Worm (Caenorhabditis elegans) whole organism, mixed stage, embryonic: ENCODE data around the gene C25E10.7.

ENCODE experiments used
- M03D4.4 ChIP-seq: sonication (generic microtip); optimal IDR thresholded peaks from 2 replicates; lab custom pipeline; 2017; ENCODE audit warnings: mild to moderate bottlenecking, missing genetic modification characterization, missing compliant biosample characterization
- bed-3 ChIP-seq: fragments of 200-800 bp; sonication (Bioruptor generic); optimal IDR thresholded peaks from 3 replicates; lab custom pipeline; 2018; ENCODE audit warnings: mild to moderate bottlenecking, missing genetic modification characterization, moderate library complexity, missing compliant biosample characterization
- blmp-1 ChIP-seq: fragments of 150-350 bp; optimal IDR thresholded peaks from 2 replicates; lab custom pipeline; 2014; ENCODE audit warnings: missing biosample characterization, missing genetic modification characterization
- ceh-39 ChIP-seq: fragments of 150-350 bp; optimal IDR thresholded peaks from 2 replicates; lab custom pipeline; 2014; ENCODE audit warnings: missing biosample characterization, missing genetic modification characterization
- ceh-43 ChIP-seq: fragments of 200-800 bp; sonication (Bioruptor generic); optimal IDR thresholded peaks from 2 replicates; lab custom pipeline; 2018; ENCODE audit warnings: mild to moderate bottlenecking, missing genetic modification characterization, moderate library complexity, missing compliant biosample characterization
- ceh-83 ChIP-seq: fragments of 200-800 bp; sonication (Bioruptor generic); optimal IDR thresholded peaks from 2 replicates; lab custom pipeline; 2018; ENCODE audit warnings: mild to moderate bottlenecking, missing genetic modification characterization, missing compliant biosample characterization
- ces-1 ChIP-seq: fragments of 150-350 bp; optimal IDR thresholded peaks from 2 replicates; lab custom pipeline; 2014; ENCODE audit warnings: missing biosample characterization, missing genetic modification reagents, missing genetic modification characterization
- cnd-1 ChIP-seq: fragments of 200-800 bp; sonication (Bioruptor generic); optimal IDR thresholded peaks from 2 replicates; lab custom pipeline; 2018; ENCODE audit warnings: mild to moderate bottlenecking, missing genetic modification characterization, missing compliant biosample characterization
- drap-1 ChIP-seq: fragments of 200-800 bp; sonication (Bioruptor generic); optimal IDR thresholded peaks from 3 replicates; lab custom pipeline; 2018; ENCODE audit warnings: mild to moderate bottlenecking, missing genetic modification characterization, missing compliant biosample characterization
- elt-1 ChIP-seq: sonication (generic microtip); optimal IDR thresholded peaks from 2 replicates; lab custom pipeline; 2017; ENCODE audit warnings: missing genetic modification characterization, mild to moderate bottlenecking, missing compliant biosample characterization, antibody characterized with exemption, moderate library complexity, borderline replicate concordance; ENCODE audit not compliant: insufficient read depth
- elt-3 ChIP-seq: fragments of 150-350 bp; optimal IDR thresholded peaks from 2 replicates; lab custom pipeline; 2014; ENCODE audit warnings: missing biosample characterization, missing genetic modification characterization
- flh-1 ChIP-seq: fragments of 200-800 bp; sonication (Bioruptor generic); optimal IDR thresholded peaks from 2 replicates; lab custom pipeline; 2018; ENCODE audit warnings: mild to moderate bottlenecking, missing genetic modification characterization, moderate library complexity, missing compliant biosample characterization
- ham-2 ChIP-seq: fragments of 200-800 bp; sonication (Bioruptor generic); optimal IDR thresholded peaks from 2 replicates; lab custom pipeline; 2018; ENCODE audit warnings: mild to moderate bottlenecking, missing genetic modification characterization, missing compliant biosample characterization
- hlh-1 ChIP-seq: fragments of 150-350 bp; optimal IDR thresholded peaks from 2 replicates; lab custom pipeline; 2014; ENCODE audit warnings: missing biosample characterization, missing genetic modification reagents, missing genetic modification characterization
- lin-13 ChIP-seq: fragments of 150-350 bp; optimal IDR thresholded peaks from 2 replicates; lab custom pipeline; 2014; ENCODE audit warnings: missing biosample characterization, missing genetic modification characterization
- lin-32 ChIP-seq: fragments of 200-800 bp; sonication (Bioruptor generic); optimal IDR thresholded peaks from 2 replicates; lab custom pipeline; 2018; ENCODE audit warnings: mild to moderate bottlenecking, missing genetic modification characterization, missing compliant biosample characterization
- lsy-2 ChIP-seq: fragments of 150-350 bp; optimal IDR thresholded peaks from 2 replicates; lab custom pipeline; 2014; ENCODE audit warnings: missing biosample characterization, missing genetic modification characterization
- mab-5 ChIP-seq: fragments of 150-350 bp; optimal IDR thresholded peaks from 2 replicates; lab custom pipeline; 2014; ENCODE audit warnings: missing biosample characterization, missing genetic modification characterization
- mep-1 ChIP-seq: fragments of 150-350 bp; optimal IDR thresholded peaks from 2 replicates; lab custom pipeline; 2017; ENCODE audit warnings: missing biosample characterization, missing genetic modification reagents, missing genetic modification characterization, inconsistent platforms
- mls-2 ChIP-seq: sonication (generic microtip); optimal IDR thresholded peaks from 2 replicates; lab custom pipeline; 2016; ENCODE audit warnings: mild to moderate bottlenecking, missing genetic modification characterization, moderate library complexity, missing compliant biosample characterization
- nhr-12 ChIP-seq: fragments of 150-350 bp; optimal IDR thresholded peaks from 2 replicates; lab custom pipeline; 2014; ENCODE audit warnings: missing biosample characterization, missing genetic modification characterization
- nhr-2 ChIP-seq: fragments of 150-350 bp; optimal IDR thresholded peaks from 2 replicates; lab custom pipeline; 2014; ENCODE audit warnings: missing biosample characterization, missing genetic modification characterization
- nhr-237 ChIP-seq: fragments of 150-350 bp; optimal IDR thresholded peaks from 2 replicates; lab custom pipeline; 2014; ENCODE audit warnings: missing biosample characterization, missing genetic modification characterization
- nhr-76 ChIP-seq: sonication (generic microtip); optimal IDR thresholded peaks from 2 replicates; lab custom pipeline; 2017; ENCODE audit warnings: missing biosample characterization, missing genetic modification characterization
- pha-4 ChIP-seq: fragments of 150-350 bp; optimal IDR thresholded peaks from 2 replicates; lab custom pipeline; 2018; ENCODE audit warnings: missing biosample characterization, missing genetic modification reagents, missing genetic modification characterization
- snpc-4 ChIP-seq: fragments of 150-350 bp; optimal IDR thresholded peaks from 2 replicates; lab custom pipeline; 2014; ENCODE audit warnings: missing biosample characterization, missing genetic modification characterization
- tbx-8 ChIP-seq: fragments of 200-800 bp; sonication (Bioruptor generic); optimal IDR thresholded peaks from 2 replicates; lab custom pipeline; 2018; ENCODE audit warnings: mild to moderate bottlenecking, missing genetic modification characterization, moderate library complexity, missing compliant biosample characterization
- unc-120 ChIP-seq: sonication (generic microtip); optimal IDR thresholded peaks from 2 replicates; lab custom pipeline; 2017; ENCODE audit warnings: missing genetic modification characterization, missing compliant biosample characterization; ENCODE audit not compliant: poor library complexity, severe bottlenecking
- unc-39 ChIP-seq: fragments of 150-350 bp; optimal IDR thresholded peaks from 2 replicates; lab custom pipeline; 2014; ENCODE audit warnings: missing biosample characterization, missing genetic modification characterization
- unc-62 ChIP-seq: fragments of 150-350 bp; optimal IDR thresholded peaks from 2 replicates; lab custom pipeline; 2014; ENCODE audit warnings: missing biosample characterization, missing genetic modification reagents, missing genetic modification characterization
- zip-8 ChIP-seq: fragments of 150-350 bp; optimal IDR thresholded peaks from 2 replicates; lab custom pipeline; 2014; ENCODE audit warnings: missing biosample characterization, missing genetic modification characterization
- ztf-11 ChIP-seq: fragments of 150-350 bp; optimal IDR thresholded peaks from 2 replicates; lab custom pipeline; 2014; ENCODE audit warnings: missing biosample characterization, missing genetic modification characterization

The C25E10.7 gene

DNA sequence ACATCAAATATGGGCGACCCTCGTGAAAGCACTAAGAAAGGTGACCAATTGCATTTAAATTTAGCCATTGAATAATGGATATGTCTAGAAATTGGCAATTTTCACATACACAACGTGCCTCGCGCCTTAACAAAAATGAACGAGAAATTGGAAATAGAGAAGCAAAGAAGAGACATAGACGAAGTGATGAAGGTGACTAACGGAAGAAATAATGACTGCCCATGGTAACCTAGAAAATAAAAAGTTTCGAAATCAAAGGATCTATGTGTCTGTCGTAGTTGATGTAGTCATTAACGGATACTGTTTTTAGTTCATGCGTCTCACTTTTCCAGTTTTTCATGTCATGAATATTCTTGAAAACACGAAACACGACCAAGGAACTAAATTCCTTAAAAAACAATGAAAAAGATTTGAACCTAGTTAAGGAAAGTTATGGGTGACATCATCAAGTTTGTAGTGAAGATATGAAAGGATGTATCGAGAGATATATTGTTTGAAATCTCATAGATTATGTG lies 27.1 kb upstream of the C25E10.7 start:
- TF ChIP-seq mls-2 (tag; lab: Kevin White, UChicago) (no peak), mab-5 (no peak), lsy-2 (tag; lab: Kevin White, UChicago) (no peak), nhr-237 (tag; lab: Kevin White, UChicago) (no peak), nhr-76 (tag; lab: Kevin White, UChicago) (no peak), elt-3 (no peak), pha-4 (no peak), ceh-43 (GFP tag; lab: Kevin White, UChicago) (no peak)
- TF ChIP-seq, all 35 proteins: peak for 0

DNA sequence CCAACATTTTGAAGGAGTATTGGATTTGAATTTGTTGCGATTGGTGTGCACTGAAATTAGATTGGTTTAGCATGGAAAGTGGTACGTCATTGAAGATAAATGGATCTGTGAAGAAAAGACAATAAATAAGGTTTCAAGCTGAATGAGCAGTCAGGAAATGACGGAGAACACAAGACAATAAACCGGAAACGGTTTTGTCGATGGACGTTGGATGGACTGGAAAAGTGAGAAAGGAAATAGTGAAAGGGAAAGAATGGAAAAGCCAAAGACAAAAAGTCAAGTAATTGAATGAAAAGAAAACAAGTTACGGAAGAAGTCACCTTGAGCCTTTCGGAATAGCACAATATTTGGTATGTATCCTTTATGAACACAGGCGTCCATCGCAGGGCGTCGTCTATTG lies 25.3 kb upstream of the C25E10.7 start, which contains the start of gene T27E4.7:
Gene T27E4.7, minus strand, starts transcription at position 50 of the 400 bp plus-strand sequence.
- TF ChIP-seq tbx-8 (GFP tag; lab: Kevin White, UChicago): no peak
- no peak for TF ChIP-seq ces-1
- no peak for TF ChIP-seq mep-1 (tag; lab: Kevin White, UChicago)
- no peak for TF ChIP-seq blmp-1 (tag; lab: Kevin White, UChicago)
- no peak for TF ChIP-seq ztf-11 (tag; lab: Kevin White, UChicago)
- no peak for TF ChIP-seq mls-2 (tag; lab: Kevin White, UChicago)
- no peak for TF ChIP-seq nhr-12 (tag; lab: Kevin White, UChicago)
- TF ChIP-seq lin-32 (GFP tag; lab: Kevin White, UChicago): no peak
- TF ChIP-seq lin-13 (tag; lab: Kevin White, UChicago): no peak
- no peak for TF ChIP-seq ceh-39 (tag; lab: Kevin White, UChicago)
- no peak for TF ChIP-seq bed-3 (GFP tag; lab: Kevin White, UChicago)
- no peak for TF ChIP-seq nhr-2 (tag; lab: Kevin White, UChicago)
- no peak for TF ChIP-seq ceh-83 (GFP tag; lab: Kevin White, UChicago)

DNA sequence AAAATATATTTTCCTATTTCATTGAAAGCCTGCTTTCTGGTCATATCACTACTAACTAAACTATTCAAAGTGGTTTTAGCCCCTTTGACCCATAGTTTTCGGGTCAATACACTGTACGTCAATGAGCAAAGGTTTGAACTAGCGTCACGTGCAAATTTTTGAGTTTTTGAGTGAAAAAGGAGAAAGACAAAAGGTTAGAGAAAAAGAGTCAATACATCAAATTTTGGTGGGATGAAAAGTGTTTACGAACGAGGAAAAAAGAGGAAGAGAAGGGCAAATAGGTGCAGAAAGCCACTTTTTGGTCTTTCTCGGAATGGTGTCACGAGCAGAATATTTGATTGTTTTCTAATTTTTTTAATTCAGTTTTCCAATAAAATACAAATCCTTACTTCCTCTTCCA lies 24.8 kb upstream of the C25E10.7 start:
- TF ChIP-seq bed-3 (GFP tag; lab: Kevin White, UChicago): no peak
- TF ChIP-seq nhr-237 (tag; lab: Kevin White, UChicago): no peak
- TF ChIP-seq ceh-83 (GFP tag; lab: Kevin White, UChicago): no peak
- no peak for TF ChIP-seq lin-13 (tag; lab: Kevin White, UChicago)
- TF ChIP-seq drap-1 (GFP tag; lab: Kevin White, UChicago): no peak
- no peak for TF ChIP-seq hlh-1 (tag; lab: Kevin White, UChicago)
- no peak for TF ChIP-seq elt-1
- TF ChIP-seq mab-5: no peak
- no peak for TF ChIP-seq nhr-76 (tag; lab: Kevin White, UChicago)
- no peak for TF ChIP-seq M03D4.4
- no peak for TF ChIP-seq cnd-1
- no peak for TF ChIP-seq snpc-4 (tag; lab: Kevin White, UChicago)
- TF ChIP-seq ham-2 (GFP tag; lab: Kevin White, UChicago): no peak

DNA sequence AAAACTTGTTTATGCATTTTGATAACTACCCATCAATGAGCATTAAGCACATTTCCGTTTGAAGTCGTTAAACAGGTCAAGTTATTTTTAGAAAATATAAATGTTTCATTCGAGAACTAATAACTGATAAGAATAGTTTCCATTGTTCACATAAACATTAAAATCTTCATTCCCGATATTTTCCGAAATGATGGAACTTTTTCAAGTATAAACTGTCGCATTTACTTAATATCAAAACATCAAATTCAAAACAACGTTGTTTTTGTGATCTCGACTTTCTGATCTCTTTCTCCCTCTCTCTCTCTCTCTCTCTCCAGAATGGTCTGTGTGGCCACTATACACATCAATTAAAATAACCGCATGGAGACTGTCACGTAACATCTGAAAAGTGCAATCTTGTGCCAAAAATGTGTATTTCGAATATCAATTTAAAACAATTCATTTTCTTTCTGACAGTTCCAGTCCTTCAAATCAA lies 23.4 kb upstream of the C25E10.7 start:
- no peak for TF ChIP-seq flh-1
- TF ChIP-seq nhr-2 (tag; lab: Kevin White, UChicago): no peak
- TF ChIP-seq blmp-1 (tag; lab: Kevin White, UChicago): no peak
- TF ChIP-seq mab-5: no peak
- no peak for TF ChIP-seq nhr-76 (tag; lab: Kevin White, UChicago)
- TF ChIP-seq hlh-1 (tag; lab: Kevin White, UChicago): no peak
- TF ChIP-seq mls-2 (tag; lab: Kevin White, UChicago): no peak
- no peak for TF ChIP-seq elt-3
- TF ChIP-seq snpc-4 (tag; lab: Kevin White, UChicago): no peak
- no peak for TF ChIP-seq ces-1
- TF ChIP-seq tbx-8 (GFP tag; lab: Kevin White, UChicago): no peak
- TF ChIP-seq unc-39 (tag; lab: Kevin White, UChicago): no peak

DNA sequence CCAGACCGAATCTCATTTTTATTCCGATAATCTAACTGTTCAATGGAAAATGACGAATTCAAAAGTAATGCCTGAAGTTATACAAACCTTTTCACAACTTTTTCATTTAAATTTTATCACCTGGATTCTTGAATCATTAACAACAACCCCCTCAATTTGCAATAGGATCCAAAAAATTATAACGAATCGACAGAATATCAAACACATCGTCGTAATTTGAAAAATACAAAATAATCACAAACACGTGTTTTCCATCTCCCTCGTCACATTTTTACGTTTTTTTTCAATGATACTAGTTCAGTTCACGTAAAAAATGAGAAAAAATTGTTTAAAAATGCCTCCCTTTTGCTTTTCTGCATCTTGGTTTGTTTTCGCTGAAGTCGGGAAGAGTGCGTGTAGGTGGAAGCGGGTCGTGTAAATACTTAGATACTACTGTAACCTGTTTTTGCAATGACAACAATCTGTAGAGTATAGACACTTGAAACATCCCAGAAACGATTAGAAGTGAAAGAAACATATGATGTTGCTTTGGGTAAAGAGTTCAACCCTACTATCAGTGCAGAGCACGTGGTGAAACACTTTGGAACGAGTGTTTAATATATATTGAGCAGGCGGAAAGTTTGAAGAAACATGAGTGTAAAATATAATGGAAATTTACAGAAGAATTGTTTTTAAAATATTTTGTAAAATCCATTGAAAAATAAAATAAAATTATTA lies 22.5 kb upstream of the C25E10.7 start, which contains the start of gene oac-50:
Gene oac-50, minus strand, starts transcription at position 219 of the 717 bp plus-strand sequence.
- TF ChIP-seq ztf-11 (tag; lab: Kevin White, UChicago) (no peak), bed-3 (GFP tag; lab: Kevin White, UChicago) (no peak), ces-1 (no peak), ham-2 (GFP tag; lab: Kevin White, UChicago) (no peak), ceh-83 (GFP tag; lab: Kevin White, UChicago) (no peak), flh-1 (no peak), blmp-1 (tag; lab: Kevin White, UChicago) (no peak), mab-5 (no peak), mep-1 (tag; lab: Kevin White, UChicago) (no peak), elt-3 (no peak), unc-120 (tag; lab: Kevin White, UChicago) (no peak), zip-8 (no peak), cnd-1 (no peak), M03D4.4 (no peak), unc-62 (GFP tag; lab: Kevin White, UChicago) (no peak)
